Worm (Caenorhabditis elegans) whole organism, late embryonic: Measurements from ENCODE around the gene F26F2.11.

Experiments
- C08G9.2 ChIP-seq: sonication (generic microtip); optimal IDR thresholded peaks from 2 replicates; lab custom pipeline; 2016; ENCODE audit warnings: mild to moderate bottlenecking, missing genetic modification characterization, moderate library complexity, missing compliant biosample characterization
- ahr-1 ChIP-seq: sonication (generic microtip); optimal IDR thresholded peaks from 2 replicates; lab custom pipeline; 2016; ENCODE audit warnings: missing genetic modification characterization, missing compliant biosample characterization
- ceh-14 ChIP-seq: sonication (generic microtip); optimal IDR thresholded peaks from 2 replicates; lab custom pipeline; 2016; ENCODE audit warnings: missing genotype, missing genetic modification characterization, missing compliant biosample characterization
- ceh-18 ChIP-seq: sonication (generic microtip); optimal IDR thresholded peaks from 2 replicates; lab custom pipeline; 2016; ENCODE audit warnings: missing genetic modification characterization, missing compliant biosample characterization
- ceh-19 ChIP-seq: fragments of 200-800 bp; sonication (Bioruptor generic); optimal IDR thresholded peaks from 2 replicates; lab custom pipeline; 2018; ENCODE audit warnings: mild to moderate bottlenecking, missing genetic modification characterization, missing compliant biosample characterization
- ceh-2 ChIP-seq: sonication (generic microtip); optimal IDR thresholded peaks from 2 replicates; lab custom pipeline; 2016; ENCODE audit warnings: missing genotype, missing genetic modification characterization, missing compliant biosample characterization
- ceh-24 ChIP-seq: sonication (generic microtip); optimal IDR thresholded peaks from 2 replicates; lab custom pipeline; 2016; ENCODE audit warnings: mild to moderate bottlenecking, missing genetic modification characterization, missing compliant biosample characterization
- ceh-30 ChIP-seq: fragments of 150-350 bp; optimal IDR thresholded peaks from 2 replicates; lab custom pipeline; 2014; ENCODE audit warnings: missing biosample characterization, missing genetic modification characterization
- ceh-31 ChIP-seq: sonication (generic microtip); optimal IDR thresholded peaks from 2 replicates; lab custom pipeline; 2016; ENCODE audit warnings: missing genetic modification characterization, missing compliant biosample characterization
- ceh-34 ChIP-seq: sonication (generic microtip); optimal IDR thresholded peaks from 2 replicates; lab custom pipeline; 2016; ENCODE audit warnings: mild to moderate bottlenecking, missing genetic modification characterization, missing compliant biosample characterization
- ceh-48 ChIP-seq: sonication (generic microtip); optimal IDR thresholded peaks from 2 replicates; lab custom pipeline; 2016; ENCODE audit warnings: missing genetic modification characterization, inconsistent platforms, missing compliant biosample characterization
- ceh-6 ChIP-seq: fragments of 200-800 bp; sonication (Bioruptor generic); optimal IDR thresholded peaks from 2 replicates; lab custom pipeline; 2018; ENCODE audit warnings: mild to moderate bottlenecking, missing genetic modification characterization, missing compliant biosample characterization
- dmd-4 ChIP-seq: sonication (generic microtip); optimal IDR thresholded peaks from 2 replicates; lab custom pipeline; 2016; ENCODE audit warnings: borderline replicate concordance, missing genetic modification characterization, missing compliant biosample characterization
- dve-1 ChIP-seq: sonication (generic microtip); optimal IDR thresholded peaks from 2 replicates; lab custom pipeline; 2017; ENCODE audit warnings: antibody characterized with exemption, mild to moderate bottlenecking, missing genetic modification characterization, missing compliant biosample characterization
- elt-2 ChIP-seq: sonication (generic microtip); optimal IDR thresholded peaks from 2 replicates; lab custom pipeline; 2016; ENCODE audit warnings: missing genetic modification reagents, missing genetic modification characterization, missing compliant biosample characterization
- elt-4 ChIP-seq: sonication (generic microtip); optimal IDR thresholded peaks from 2 replicates; lab custom pipeline; 2016; ENCODE audit warnings: missing genetic modification characterization, missing compliant biosample characterization
- ets-4 ChIP-seq: sonication (generic microtip); optimal IDR thresholded peaks from 2 replicates; lab custom pipeline; 2016; ENCODE audit warnings: missing genetic modification characterization, missing compliant biosample characterization
- fkh-10 ChIP-seq: fragments of 150-350 bp; optimal IDR thresholded peaks from 2 replicates; lab custom pipeline; 2014; ENCODE audit warnings: missing biosample characterization, missing genetic modification reagents, missing genetic modification characterization
- fkh-6 ChIP-seq: sonication (generic microtip); optimal IDR thresholded peaks from 2 replicates; lab custom pipeline; 2016; ENCODE audit warnings: missing genetic modification characterization, missing compliant biosample characterization
- gmeb-2 ChIP-seq: sonication (generic microtip); optimal IDR thresholded peaks from 2 replicates; lab custom pipeline; 2016; ENCODE audit warnings: missing genetic modification characterization, inconsistent platforms, missing compliant biosample characterization
- hlh-13 ChIP-seq: fragments of 200-800 bp; sonication (Bioruptor generic); optimal IDR thresholded peaks from 2 replicates; lab custom pipeline; 2018; ENCODE audit warnings: mild to moderate bottlenecking, missing genetic modification characterization, missing compliant biosample characterization
- hlh-15 ChIP-seq: sonication (generic microtip); optimal IDR thresholded peaks from 2 replicates; lab custom pipeline; 2016; ENCODE audit warnings: missing genetic modification characterization, missing compliant biosample characterization
- hlh-30 ChIP-seq: sonication (generic microtip); optimal IDR thresholded peaks from 2 replicates; lab custom pipeline; 2017; ENCODE audit warnings: antibody characterized with exemption, missing genetic modification characterization, missing compliant biosample characterization; ENCODE audit not compliant: insufficient read depth
- hlh-8 ChIP-seq: sonication (generic microtip); optimal IDR thresholded peaks from 2 replicates; lab custom pipeline; 2016; ENCODE audit warnings: missing genotype, missing genetic modification characterization, missing compliant biosample characterization
- lim-6 ChIP-seq: sonication (generic microtip); optimal IDR thresholded peaks from 2 replicates; lab custom pipeline; 2016; ENCODE audit warnings: missing genetic modification characterization, missing compliant biosample characterization
- lin-11 ChIP-seq: fragments of 200-800 bp; sonication (Bioruptor generic); optimal IDR thresholded peaks from 2 replicates; lab custom pipeline; 2018; ENCODE audit warnings: mild to moderate bottlenecking, missing genetic modification characterization, missing compliant biosample characterization
- mec-3 ChIP-seq: sonication (generic microtip); optimal IDR thresholded peaks from 2 replicates; lab custom pipeline; 2016; ENCODE audit warnings: borderline replicate concordance, missing genetic modification characterization, missing compliant biosample characterization
- nfya-1 ChIP-seq: sonication (generic microtip); optimal IDR thresholded peaks from 2 replicates; lab custom pipeline; 2017; ENCODE audit warnings: missing genetic modification characterization, mild to moderate bottlenecking, missing compliant biosample characterization, antibody characterized with exemption, moderate library complexity
- nhr-232 ChIP-seq: sonication (generic microtip); optimal IDR thresholded peaks from 2 replicates; lab custom pipeline; 2016; ENCODE audit warnings: missing genetic modification characterization, missing compliant biosample characterization
- npax-4 ChIP-seq: sonication (generic microtip); optimal IDR thresholded peaks from 2 replicates; lab custom pipeline; 2016; ENCODE audit warnings: missing genetic modification characterization, missing compliant biosample characterization
- odd-2 ChIP-seq: sonication (generic microtip); optimal IDR thresholded peaks from 2 replicates; lab custom pipeline; 2017; ENCODE audit warnings: antibody characterized with exemption, mild to moderate bottlenecking, missing genetic modification characterization, missing compliant biosample characterization
- pat-9 ChIP-seq: fragments of 200-800 bp; sonication (Bioruptor generic); optimal IDR thresholded peaks from 2 replicates; lab custom pipeline; 2018; ENCODE audit warnings: mild to moderate bottlenecking, missing genetic modification characterization, moderate library complexity, missing compliant biosample characterization
- pha-2 ChIP-seq: sonication (generic microtip); optimal IDR thresholded peaks from 2 replicates; lab custom pipeline; 2017; ENCODE audit warnings: mild to moderate bottlenecking, missing genetic modification characterization, missing compliant biosample characterization
- sox-4 ChIP-seq: sonication (generic microtip); optimal IDR thresholded peaks from 2 replicates; lab custom pipeline; 2017; ENCODE audit warnings: mild to moderate bottlenecking, missing genetic modification characterization, inconsistent platforms, missing compliant biosample characterization
- tbx-7 ChIP-seq: sonication (generic microtip); optimal IDR thresholded peaks from 2 replicates; lab custom pipeline; 2016; ENCODE audit warnings: missing genotype, missing genetic modification characterization, missing compliant biosample characterization
- ttx-3 ChIP-seq: sonication (generic microtip); optimal IDR thresholded peaks from 2 replicates; lab custom pipeline; 2016; ENCODE audit warnings: missing genetic modification reagents, missing genetic modification characterization, missing compliant biosample characterization
- unc-3 ChIP-seq, 2 experiments: fragments of 200-800 bp in 1 of 2; sonication (Bioruptor generic) in 1 of 2; sonication (generic microtip) in 1 of 2; conservative IDR thresholded peaks in 1 of 2; optimal IDR thresholded peaks in 1 of 2; 2 replicates each; pipeline versions ENCODE4 v1.3.6 to Lab custom; 2016 to 2022; ENCODE audit warnings: missing compliant biosample characterization in 2 of 2, missing genetic modification characterization in 2 of 2, missing genetic modification reagents in 1 of 2
- unc-42 ChIP-seq: sonication (generic microtip); optimal IDR thresholded peaks from 2 replicates; lab custom pipeline; 2016; ENCODE audit warnings: missing genotype, missing genetic modification characterization, missing compliant biosample characterization
- unc-86 ChIP-seq: sonication (generic microtip); optimal IDR thresholded peaks from 2 replicates; lab custom pipeline; 2016; ENCODE audit warnings: missing genetic modification characterization, missing compliant biosample characterization

Gene F26F2.11

ce11 chrV:20599795-20600194 is 4.2 kb upstream of the F26F2.11 start, which contains the start of gene col-163:
Gene col-163 (plus strand): TSS chrV:20600095.
- TF ChIP-seq sox-4 (no peak), hlh-13 (no peak), pha-2 (tag; lab: Kevin White, UChicago) (no peak), ceh-24 (tag; lab: Kevin White, UChicago) (no peak), dmd-4 (no peak), tbx-7 (no peak)

DNA sequence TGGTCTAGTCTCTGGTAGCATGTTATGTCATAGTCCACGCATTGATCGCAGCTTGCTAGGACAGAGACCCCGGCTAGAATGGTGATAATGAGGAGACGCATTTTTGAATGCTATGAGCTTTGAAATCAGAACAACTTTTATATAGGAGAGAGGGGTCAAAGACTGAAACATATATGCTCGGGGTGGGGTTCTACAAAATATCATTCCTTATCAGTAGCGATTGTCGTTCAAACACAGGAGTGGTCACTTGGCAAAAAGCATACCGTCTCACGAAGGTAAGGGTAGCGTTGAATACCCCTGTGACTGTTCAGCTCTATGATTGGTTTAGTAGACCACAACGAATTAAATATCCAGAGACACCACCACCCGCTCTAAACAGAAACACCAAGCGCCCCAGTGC is 1.5 kb upstream of the F26F2.11 start, which contains the start of gene F46B3.1:
Gene F46B3.1, minus strand, starts transcription at position 101 of the 400 bp plus-strand sequence.
- no peak for TF ChIP-seq lim-6 (tag; lab: Kevin White, UChicago)
- TF ChIP-seq hlh-15 (tag; lab: Kevin White, UChicago): no peak
- TF ChIP-seq C08G9.2 (tag; lab: Kevin White, UChicago): no peak
- no peak for TF ChIP-seq ceh-18 (tag; lab: Kevin White, UChicago)
- TF ChIP-seq mec-3 (tag; lab: Kevin White, UChicago): no peak

ce11 chrV:20594746-20595145 is 807 bp downstream of the F26F2.11 start, which contains the start of gene F26F2.10:
Gene F26F2.10 (minus strand): TSS chrV:20594846.
- TF ChIP-seq hlh-15 (tag; lab: Kevin White, UChicago): no peak
- no peak for TF ChIP-seq ceh-18 (tag; lab: Kevin White, UChicago)
- TF ChIP-seq hlh-30 (tag; lab: Kevin White, UChicago): no peak
- no peak for TF ChIP-seq elt-4 (tag; lab: Kevin White, UChicago)
- TF ChIP-seq ceh-30 (tag; lab: Kevin White, UChicago): no peak

DNA sequence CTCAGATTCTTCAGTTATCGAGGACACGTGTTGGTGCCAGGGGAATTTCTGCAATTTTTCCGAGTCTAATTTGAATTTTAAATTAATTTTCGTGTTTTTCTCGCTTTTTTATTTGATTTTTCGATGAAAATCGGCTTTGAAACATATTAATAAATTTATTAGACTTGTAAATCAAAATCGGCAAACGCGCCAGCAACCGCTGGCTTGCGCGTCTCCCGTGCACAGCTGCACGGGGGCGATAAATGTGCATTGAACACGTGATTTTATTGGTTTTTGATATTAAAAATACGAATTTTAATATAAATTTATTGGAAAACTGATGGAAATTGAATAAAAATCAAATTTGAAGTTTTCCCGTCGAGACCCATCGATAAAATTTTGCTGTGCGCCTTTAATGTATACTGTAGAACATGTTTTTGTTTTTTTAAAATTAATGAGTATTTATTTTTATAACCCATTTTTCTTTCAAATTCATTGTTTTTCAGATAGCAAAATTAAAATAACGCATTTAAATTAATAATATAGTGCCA is 15.0 kb downstream of the F26F2.11 start, which contains the start of gene F26F2.7:
Gene F26F2.7, plus strand, starts transcription at position 480 of the 530 bp plus-strand sequence.
- TF ChIP-seq elt-2 (tag; lab: Kevin White, UChicago) (peak; percentile 55), hlh-30 (tag; lab: Kevin White, UChicago) (peak; percentile 76), ceh-31 (tag; lab: Kevin White, UChicago) (peak; percentile 31), npax-4 (tag; lab: Kevin White, UChicago) (no peak), pat-9 (tag; lab: Kevin White, UChicago) (no peak), ttx-3 (tag; lab: Kevin White, UChicago) (peak; percentile 38), ceh-48 (tag; lab: Kevin White, UChicago) (peak; percentile 34), ceh-14 (tag; lab: Kevin White, UChicago) (peak; percentile 60), ceh-34 (no peak), unc-86 (tag; lab: Kevin White, UChicago) (peak; percentile 51), fkh-6 (tag; lab: Kevin White, UChicago) (no peak), ahr-1 (no peak), gmeb-2 (peak; percentile 20), tbx-7 (no peak), pha-2 (tag; lab: Kevin White, UChicago) (peak; percentile 64), ceh-19 (GFP tag; lab: Kevin White, UChicago) (no peak), unc-3 (GFP tag; conservative IDR thresholded peaks at IDR 0.05; lab: Robert Waterston, UW) (no peak), unc-3 (tag; optimal IDR thresholded peaks at IDR 0.05; lab: Kevin White, UChicago) (peak; percentile 41), lin-11 (tag; lab: Kevin White, UChicago) (peak; percentile 31), nfya-1 (peak; percentile 36), ceh-30 (tag; lab: Kevin White, UChicago) (peak; percentile 34), unc-42 (tag; lab: Kevin White, UChicago) (peak; percentile 52), ceh-6 (GFP tag; lab: Kevin White, UChicago) (no peak)

DNA sequence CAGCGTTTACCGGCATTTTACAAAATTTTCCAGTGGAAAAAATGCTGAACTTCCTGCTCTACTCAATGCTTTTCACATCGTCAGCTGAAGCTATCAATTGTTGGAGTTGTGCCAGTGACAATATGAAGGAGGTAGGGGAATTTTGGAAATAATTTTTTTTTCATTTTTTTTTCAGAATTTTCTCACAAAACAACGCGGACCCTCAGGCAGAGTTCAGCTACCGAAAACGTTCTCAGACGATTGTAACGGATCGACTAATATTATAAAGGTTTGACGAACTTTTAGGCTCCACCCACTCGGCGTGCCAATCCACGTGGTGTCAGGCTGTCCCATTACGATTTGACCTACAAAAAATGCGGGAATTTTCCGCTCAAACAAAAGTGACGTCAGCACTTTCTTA is 16.0 kb downstream of the F26F2.11 start, which contains the start of gene F26F2.8:
Gene F26F2.8, plus strand, starts transcription at position 13 of the 400 bp plus-strand sequence.
- TF ChIP-seq nhr-232 (tag; lab: Kevin White, UChicago) (no peak), lin-11 (tag; lab: Kevin White, UChicago) (no peak), ceh-2 (tag; lab: Kevin White, UChicago) (no peak), fkh-10 (GFP tag; lab: Kevin White, UChicago) (no peak), pha-2 (tag; lab: Kevin White, UChicago) (no peak), odd-2 (tag; lab: Kevin White, UChicago) (no peak), dve-1 (tag; lab: Kevin White, UChicago) (no peak), ets-4 (tag; lab: Kevin White, UChicago) (no peak), hlh-8 (tag; lab: Kevin White, UChicago) (no peak)
